Worm (Caenorhabditis elegans): ENCODE data around the gene inx-18.

The inx-18 gene

ce11 chrIV:606055-606454, at the start of gene inx-18:
Gene inx-18 (plus strand): TSS chrIV:606355.
- TF ChIP-seq flt-1 (GFP tag; IDR thresholded peaks at IDR 0.05), result no peak

- TF ChIP-seq ztf-23 (GFP tag; IDR thresholded peaks at IDR 0.05), result 0 out of 2 replicates have a peak, but pooled peaks have one; percentile 8
- TF ChIP-seq cog-1 (tag; optimal IDR thresholded peaks at IDR 0.05), result no peak
These were observed 47.3 kb upstream of the inx-18 start, which contains the start of gene efn-4 for ce11 chrIV:558735-559284. Gene efn-4 (plus strand): TSS chrIV:559234.

ce11 chrIV:560314-560713, 45.8 kb upstream of the inx-18 start:
- TF ChIP-seq flt-1 (GFP tag; IDR thresholded peaks at IDR 0.05), result no peak

- no peak for TF ChIP-seq med-1 (GFP tag; optimal IDR thresholded peaks at IDR 0.05; ENCODE audit: insufficient read depth)
- no peak for TF ChIP-seq ref-1 (GFP tag; conservative IDR thresholded peaks at IDR 0.05)
- no peak for TF ChIP-seq ztf-23 (GFP tag; IDR thresholded peaks at IDR 0.05)
- TF ChIP-seq T22C8.4 (GFP tag; IDR thresholded peaks at IDR 0.05), result no peak
- TF ChIP-seq cog-1 (tag; optimal IDR thresholded peaks at IDR 0.05), result no peak
- no peak for TF ChIP-seq flt-1 (GFP tag; IDR thresholded peaks at IDR 0.05)
- no peak for TF ChIP-seq klf-2 (GFP tag; conservative IDR thresholded peaks at IDR 0.05)
- TF ChIP-seq ztf-29 (GFP tag; IDR thresholded peaks at IDR 0.05), result no peak
- no peak for TF ChIP-seq tab-1 (GFP tag; IDR thresholded peaks at IDR 0.05)
These were observed 45.4 kb upstream of the inx-18 start for ce11 chrIV:560780-561179.

- TF ChIP-seq klf-2 (GFP tag; conservative IDR thresholded peaks at IDR 0.05) (no peak), ref-1 (GFP tag; conservative IDR thresholded peaks at IDR 0.05) (no peak)
These were observed 42.7 kb upstream of the inx-18 start for ce11 chrIV:563417-563816.

ce11 chrIV:564000-564399, 42.2 kb upstream of the inx-18 start:
- no peak for TF ChIP-seq ztf-23 (GFP tag; IDR thresholded peaks at IDR 0.05)
- no peak for TF ChIP-seq ztf-29 (GFP tag; IDR thresholded peaks at IDR 0.05)
- TF ChIP-seq tab-1 (GFP tag; IDR thresholded peaks at IDR 0.05), result no peak
- no peak for TF ChIP-seq flt-1 (GFP tag; IDR thresholded peaks at IDR 0.05)
- TF ChIP-seq klf-2 (GFP tag; conservative IDR thresholded peaks at IDR 0.05), result no peak

ce11 chrIV:570799-571300, 35.3 kb upstream of the inx-18 start, which contains the start of gene F56A11.5:
Gene F56A11.5 (minus strand): TSS chrIV:570849.
- TF ChIP-seq flt-1 (GFP tag; IDR thresholded peaks at IDR 0.05) (no peak), T22C8.4 (GFP tag; IDR thresholded peaks at IDR 0.05) (no peak), ref-1 (GFP tag; conservative IDR thresholded peaks at IDR 0.05) (no peak), tab-1 (GFP tag; IDR thresholded peaks at IDR 0.05) (no peak), ztf-23 (GFP tag; IDR thresholded peaks at IDR 0.05) (no peak), med-1 (GFP tag; optimal IDR thresholded peaks at IDR 0.05; ENCODE audit: insufficient read depth) (no peak), klf-2 (GFP tag; conservative IDR thresholded peaks at IDR 0.05) (no peak), ztf-29 (GFP tag; IDR thresholded peaks at IDR 0.05) (no peak)

ce11 chrIV:572487-572886, 33.7 kb upstream of the inx-18 start, which contains the start of gene gex-2:
Gene gex-2 (plus strand): TSS chrIV:572769.
- TF ChIP-seq tab-1 (GFP tag; IDR thresholded peaks at IDR 0.05) (0 out of 2 replicates have a peak, but pooled peaks have one; percentile 29), cog-1 (tag; optimal IDR thresholded peaks at IDR 0.05) (no peak)

- no peak for TF ChIP-seq cog-1 (tag; optimal IDR thresholded peaks at IDR 0.05)
- TF ChIP-seq T22C8.4 (GFP tag; IDR thresholded peaks at IDR 0.05), result no peak
- no peak for TF ChIP-seq flt-1 (GFP tag; IDR thresholded peaks at IDR 0.05)
- TF ChIP-seq klf-2 (GFP tag; conservative IDR thresholded peaks at IDR 0.05), result no peak
- no peak for TF ChIP-seq ztf-29 (GFP tag; IDR thresholded peaks at IDR 0.05)
- TF ChIP-seq ref-1 (GFP tag; conservative IDR thresholded peaks at IDR 0.05), result no peak
- no peak for TF ChIP-seq ztf-23 (GFP tag; IDR thresholded peaks at IDR 0.05)
- TF ChIP-seq tab-1 (GFP tag; IDR thresholded peaks at IDR 0.05), result no peak
- no peak for TF ChIP-seq med-1 (GFP tag; optimal IDR thresholded peaks at IDR 0.05; ENCODE audit: insufficient read depth)
These were observed 25.6 kb upstream of the inx-18 start for ce11 chrIV:580512-580911.

ce11 chrIV:582130-582529, 24.0 kb upstream of the inx-18 start, which contains the start of gene F56A11.6:
Gene F56A11.6 (minus strand): TSS chrIV:582230.
- TF ChIP-seq cog-1 (tag; optimal IDR thresholded peaks at IDR 0.05) (no peak), T22C8.4 (GFP tag; IDR thresholded peaks at IDR 0.05) (no peak), ztf-23 (GFP tag; IDR thresholded peaks at IDR 0.05) (no peak), med-1 (GFP tag; optimal IDR thresholded peaks at IDR 0.05; ENCODE audit: insufficient read depth) (no peak), klf-2 (GFP tag; conservative IDR thresholded peaks at IDR 0.05) (no peak), ztf-29 (GFP tag; IDR thresholded peaks at IDR 0.05) (no peak), ref-1 (GFP tag; conservative IDR thresholded peaks at IDR 0.05) (no peak), tab-1 (GFP tag; IDR thresholded peaks at IDR 0.05) (no peak), flt-1 (GFP tag; IDR thresholded peaks at IDR 0.05) (no peak)

ce11 chrIV:584039-584438, 22.1 kb upstream of the inx-18 start:
- TF ChIP-seq med-1 (GFP tag; optimal IDR thresholded peaks at IDR 0.05; ENCODE audit: insufficient read depth) (no peak), cog-1 (tag; optimal IDR thresholded peaks at IDR 0.05) (no peak), ztf-23 (GFP tag; IDR thresholded peaks at IDR 0.05) (no peak), klf-2 (GFP tag; conservative IDR thresholded peaks at IDR 0.05) (no peak), flt-1 (GFP tag; IDR thresholded peaks at IDR 0.05) (no peak), tab-1 (GFP tag; IDR thresholded peaks at IDR 0.05) (no peak), ref-1 (GFP tag; conservative IDR thresholded peaks at IDR 0.05) (no peak), T22C8.4 (GFP tag; IDR thresholded peaks at IDR 0.05) (no peak), ztf-29 (GFP tag; IDR thresholded peaks at IDR 0.05) (no peak)
